Worm (Caenorhabditis elegans): Measurements from ENCODE around the gene F52C12.2.

- no peak for TF ChIP-seq peb-1 (tag; optimal IDR thresholded peaks at IDR 0.05)
- no peak for TF ChIP-seq blmp-1 (tag; optimal IDR thresholded peaks at IDR 0.05; ENCODE audit: insufficient read depth)
- no peak for TF ChIP-seq lsy-2 (tag; optimal IDR thresholded peaks at IDR 0.05)
- no peak for TF ChIP-seq unc-55 (GFP tag; optimal IDR thresholded peaks at IDR 0.05)
- no peak for TF ChIP-seq ceh-16 (tag; optimal IDR thresholded peaks at IDR 0.05)
- no peak for TF ChIP-seq dmd-4 (tag; optimal IDR thresholded peaks at IDR 0.05)
Measured at ce11 chrIV:1963247-1963646, 9.9 kb downstream of the F52C12.2 start, which contains the start of gene ulp-3.
